Worm (Caenorhabditis elegans): ENCODE measurements around the gene memi-2.

DNA sequence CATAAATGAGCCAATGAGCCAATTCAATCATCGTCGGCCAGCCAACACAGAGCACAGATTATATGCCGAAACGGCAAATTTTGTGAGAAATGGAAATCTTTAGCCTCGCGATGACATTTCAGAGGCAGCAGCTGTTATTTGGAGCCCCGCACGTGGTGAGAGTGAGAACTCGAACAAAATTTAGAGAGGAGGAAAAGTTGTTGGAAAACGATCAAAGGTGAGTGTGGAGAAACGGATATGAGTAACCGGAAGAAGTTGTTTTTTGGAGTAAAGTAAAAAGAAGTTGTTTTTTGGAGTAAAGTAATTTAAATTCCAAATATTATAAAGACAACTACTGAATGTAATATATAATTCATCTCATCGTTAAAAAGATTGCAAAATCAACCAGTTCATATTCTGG, 1.6 kb downstream of the memi-2 start, which contains the start of gene Y62E10A.13:
- no peak for TF ChIP-seq mep-1 (tag; optimal IDR thresholded peaks at IDR 0.05)
- no peak for TF ChIP-seq grh-1 (GFP tag; IDR thresholded peaks at IDR 0.05)
- no peak for TF ChIP-seq fkh-10 (GFP tag; optimal IDR thresholded peaks at IDR 0.05)
- TF ChIP-seq skn-1 (tag; optimal IDR thresholded peaks at IDR 0.05) = no peak
- TF ChIP-seq swsn-7 (tag; optimal IDR thresholded peaks at IDR 0.05) = no peak
- TF ChIP-seq nhr-237 (tag; optimal IDR thresholded peaks at IDR 0.05) = no peak
- no peak for TF ChIP-seq unc-86 (tag; optimal IDR thresholded peaks at IDR 0.05)
- no peak for TF ChIP-seq nhr-76 (tag; optimal IDR thresholded peaks at IDR 0.05)
- TF ChIP-seq C16A3.4 (tag; optimal IDR thresholded peaks at IDR 0.05) = no peak
- TF ChIP-seq nhr-20 (tag; optimal IDR thresholded peaks at IDR 0.05) = no peak
- no peak for TF ChIP-seq unc-130 (tag; optimal IDR thresholded peaks at IDR 0.05)

All from whole organism, L1 larva.